Worm (Caenorhabditis elegans) whole organism, young adult: ENCODE data around the gene prdx-2.
A peak's percentile ranks its signal among the peaks of the same experiment; 100 is the strongest.

Experiments
- B0035.1 ChIP-seq: sonication (generic microtip); optimal IDR thresholded peaks from 2 replicates; lab custom pipeline; 2016; ENCODE audit warnings: missing genetic modification characterization, mild to moderate bottlenecking, missing compliant biosample characterization, missing genotype, missing genetic modification reagents
- B0336.3 ChIP-seq: fragments of 200-800 bp; sonication (Bioruptor generic); IDR thresholded peaks from 2 replicates; pipeline ENCODE4 v1.3.6; 2022; ENCODE audit warnings: missing genetic modification characterization, missing compliant biosample characterization
- C06A6.2 ChIP-seq: fragments of 200-800 bp; sonication (Bioruptor generic); conservative IDR thresholded peaks from 2 replicates; pipeline ENCODE4 v1.3.6; 2022; ENCODE audit warnings: missing genetic modification characterization, missing compliant biosample characterization
- F37B4.10 ChIP-seq: fragments of 200-800 bp; sonication (Bioruptor generic); IDR thresholded peaks from 2 replicates; pipeline ENCODE4 v1.3.6; 2022; ENCODE audit warnings: missing genetic modification characterization, missing compliant biosample characterization
- F49E8.2 ChIP-seq: sonication (generic microtip); optimal IDR thresholded peaks from 3 replicates; lab custom pipeline; 2017; ENCODE audit warnings: missing genetic modification characterization, mild to moderate bottlenecking, missing compliant biosample characterization, antibody characterized with exemption, moderate library complexity; ENCODE audit not compliant: insufficient read depth
- K11D2.4 ChIP-seq: fragments of 200-800 bp; sonication (Bioruptor generic); IDR thresholded peaks from 2 replicates; pipeline ENCODE4 v1.3.6; 2022; ENCODE audit warnings: missing genetic modification reagents, missing genetic modification characterization, missing compliant biosample characterization
- K12H6.12 ChIP-seq: fragments of 200-800 bp; sonication (Bioruptor generic); optimal IDR thresholded peaks from 2 replicates; lab custom pipeline; 2018; ENCODE audit warnings: mild to moderate bottlenecking, missing genetic modification characterization, missing compliant biosample characterization
- aptf-3 ChIP-seq: fragments of 200-800 bp; sonication (Bioruptor generic); IDR thresholded peaks from 2 replicates; pipeline ENCODE4 v1.3.6; 2022; ENCODE audit warnings: missing genetic modification characterization, missing compliant biosample characterization
- attf-5 ChIP-seq: fragments of 200-800 bp; sonication (Bioruptor generic); optimal IDR thresholded peaks from 2 replicates; lab custom pipeline; 2018; ENCODE audit warnings: mild to moderate bottlenecking, missing genetic modification characterization, missing compliant biosample characterization
- ceh-100 ChIP-seq: fragments of 200-800 bp; sonication (Bioruptor generic); IDR thresholded peaks from 2 replicates; pipeline ENCODE4 v1.3.6; 2022; ENCODE audit warnings: missing genetic modification reagents, missing genetic modification characterization, missing compliant biosample characterization
- ceh-91 ChIP-seq: fragments of 200-800 bp; sonication (Bioruptor generic); IDR thresholded peaks from 2 replicates; pipeline ENCODE4 v1.3.6; 2022; ENCODE audit warnings: missing genetic modification reagents, missing genetic modification characterization, missing compliant biosample characterization
- chd-7 ChIP-seq: sonication (generic microtip); optimal IDR thresholded peaks from 2 replicates; lab custom pipeline; 2016; ENCODE audit warnings: mild to moderate bottlenecking, missing genetic modification characterization, moderate library complexity, missing compliant biosample characterization
- die-1 ChIP-seq: sonication (generic microtip); optimal IDR thresholded peaks from 2 replicates; lab custom pipeline; 2016; ENCODE audit warnings: missing genotype, mild to moderate bottlenecking, missing genetic modification characterization, missing compliant biosample characterization
- dpl-1 ChIP-seq: fragments of 150-350 bp; optimal IDR thresholded peaks from 2 replicates; lab custom pipeline; 2014; ENCODE audit warnings: missing biosample characterization, missing genetic modification reagents, missing genetic modification characterization
- egl-18 ChIP-seq: fragments of 200-800 bp; sonication (Bioruptor generic); IDR thresholded peaks from 2 replicates; pipeline ENCODE4 v1.3.6; 2022; ENCODE audit warnings: missing genetic modification reagents, missing genetic modification characterization, missing compliant biosample characterization
- ekl-4 ChIP-seq: fragments of 200-800 bp; sonication (Bioruptor generic); IDR thresholded peaks from 2 replicates; pipeline ENCODE4 v1.3.6; 2022; ENCODE audit warnings: missing genetic modification reagents, missing genetic modification characterization, missing compliant biosample characterization
- ets-4 ChIP-seq: fragments of 200-800 bp; sonication (Bioruptor generic); optimal IDR thresholded peaks from 2 replicates; lab custom pipeline; 2018; ENCODE audit warnings: mild to moderate bottlenecking, missing genetic modification characterization, missing compliant biosample characterization
- hrde-1 ChIP-seq: sonication (generic microtip); optimal IDR thresholded peaks from 2 replicates; lab custom pipeline; 2016; ENCODE audit warnings: missing genetic modification characterization, mild to moderate bottlenecking, missing compliant biosample characterization, moderate library complexity, missing genotype, missing genetic modification reagents, borderline replicate concordance
- let-526 ChIP-seq: fragments of 200-800 bp; sonication (Bioruptor generic); IDR thresholded peaks from 2 replicates; pipeline ENCODE4 v1.3.6; 2022; ENCODE audit warnings: missing genetic modification reagents, missing genetic modification characterization, missing compliant biosample characterization
- let-607 ChIP-seq, 2 experiments: fragments of 200-800 bp in 1 of 2; sonication (Bioruptor generic) in 1 of 2; sonication (generic microtip) in 1 of 2; optimal IDR thresholded peaks; 2 replicates each; lab custom pipeline; 2016 to 2018; ENCODE audit warnings: mild to moderate bottlenecking in 2 of 2, missing compliant biosample characterization in 2 of 2, missing genetic modification characterization in 2 of 2, moderate library complexity in 2 of 2, missing genotype in 1 of 2
- lin-35 ChIP-seq, 3 experiments: fragments of 150-350 bp in 2 of 3; sonication (generic microtip) in 1 of 3; optimal IDR thresholded peaks; 2 replicates each; lab custom pipeline; 2014 to 2018; ENCODE audit warnings: missing biosample characterization in 3 of 3, missing genetic modification characterization in 3 of 3, missing genetic modification reagents in 3 of 3
- lin-40 ChIP-seq: sonication (generic microtip); optimal IDR thresholded peaks from 2 replicates; lab custom pipeline; 2016; ENCODE audit warnings: missing genetic modification characterization, mild to moderate bottlenecking, missing compliant biosample characterization, missing genotype, missing genetic modification reagents
- lir-1 ChIP-seq: fragments of 200-800 bp; sonication (Bioruptor generic); conservative IDR thresholded peaks from 2 replicates; pipeline ENCODE4 v1.3.6; 2022; ENCODE audit warnings: missing genetic modification reagents, missing genetic modification characterization, missing compliant biosample characterization
- lsy-27 ChIP-seq: sonication (generic microtip); optimal IDR thresholded peaks from 2 replicates; lab custom pipeline; 2017; ENCODE audit warnings: missing genetic modification characterization, mild to moderate bottlenecking, missing compliant biosample characterization, antibody characterized with exemption, missing genotype, borderline replicate concordance; ENCODE audit not compliant: insufficient read depth
- madf-10 ChIP-seq: sonication (generic microtip); optimal IDR thresholded peaks from 2 replicates; lab custom pipeline; 2016; ENCODE audit warnings: mild to moderate bottlenecking, missing genetic modification characterization, missing compliant biosample characterization
- madf-6 ChIP-seq: fragments of 200-800 bp; sonication (Bioruptor generic); IDR thresholded peaks from 2 replicates; pipeline ENCODE4 v1.3.6; 2022; ENCODE audit warnings: missing genetic modification reagents, missing genetic modification characterization, missing compliant biosample characterization
- mxl-1 ChIP-seq: sonication (generic microtip); optimal IDR thresholded peaks from 2 replicates; lab custom pipeline; 2016; ENCODE audit warnings: missing genetic modification characterization, missing compliant biosample characterization
- nhr-120 ChIP-seq: fragments of 200-800 bp; sonication (Bioruptor generic); IDR thresholded peaks from 2 replicates; pipeline ENCODE4 v1.3.6; 2022; ENCODE audit warnings: missing genetic modification characterization, missing compliant biosample characterization
- nhr-179 ChIP-seq: sonication (generic microtip); optimal IDR thresholded peaks from 2 replicates; lab custom pipeline; 2016; ENCODE audit warnings: mild to moderate bottlenecking, missing genetic modification characterization, missing compliant biosample characterization
- nhr-80 ChIP-seq: sonication (generic microtip); optimal IDR thresholded peaks from 2 replicates; lab custom pipeline; 2016; ENCODE audit warnings: missing genetic modification characterization, missing compliant biosample characterization
- pbrm-1 ChIP-seq: fragments of 200-800 bp; sonication (Bioruptor generic); IDR thresholded peaks from 2 replicates; pipeline ENCODE4 v1.3.6; 2022; ENCODE audit warnings: missing genetic modification reagents, missing genetic modification characterization, missing compliant biosample characterization
- pha-4 ChIP-seq: fragments of 150-350 bp; sonication (generic microtip); optimal IDR thresholded peaks from 2 replicates; lab custom pipeline; 2014; ENCODE audit warnings: missing biosample characterization, missing genetic modification reagents, missing genetic modification characterization
- rcor-1 ChIP-seq: fragments of 200-800 bp; sonication (Bioruptor generic); IDR thresholded peaks from 2 replicates; pipeline ENCODE4 v1.3.6; 2022; ENCODE audit warnings: missing genetic modification reagents, missing genetic modification characterization, missing compliant biosample characterization
- rec-8 ChIP-seq, 2 experiments: sonication (generic microtip); optimal IDR thresholded peaks; 2 replicates each; lab custom pipeline; 2016; ENCODE audit warnings: mild to moderate bottlenecking in 2 of 2, missing genetic modification characterization in 2 of 2, missing genetic modification reagents in 2 of 2, missing genotype in 2 of 2, missing biosample characterization in 1 of 2, missing compliant biosample characterization in 1 of 2, moderate library complexity in 1 of 2
- repo-1 ChIP-seq: sonication (generic microtip); optimal IDR thresholded peaks from 2 replicates; lab custom pipeline; 2017; ENCODE audit warnings: mild to moderate bottlenecking, missing genetic modification characterization, missing compliant biosample characterization
- rpc-1 ChIP-seq, 2 experiments: fragments of 150-350 bp in 1 of 2; sonication (generic microtip) in 1 of 2; optimal IDR thresholded peaks; 2 replicates each; lab custom pipeline; 2014 to 2018; ENCODE audit warnings: missing biosample characterization in 1 of 2, missing genetic modification characterization in 1 of 2, missing genetic modification reagents in 1 of 2, missing genotype in 1 of 2
- snpc-4 ChIP-seq, 5 experiments: fragments of 150-350 bp in 1 of 5; sonication (generic microtip) in 4 of 5; optimal IDR thresholded peaks; 2 replicates each; lab custom pipeline; 2014 to 2018; ENCODE audit warnings: missing genetic modification characterization in 5 of 5, missing biosample characterization in 3 of 5, antibody characterized with exemption in 2 of 5, mild to moderate bottlenecking in 2 of 5, missing compliant biosample characterization in 2 of 5, missing genotype in 2 of 5, moderate library complexity in 2 of 5, missing genetic modification reagents in 1 of 5
- somi-1 ChIP-seq: fragments of 200-800 bp; sonication (Bioruptor generic); optimal IDR thresholded peaks from 2 replicates; lab custom pipeline; 2018; ENCODE audit warnings: mild to moderate bottlenecking, missing genetic modification characterization, missing compliant biosample characterization
- sptf-2 ChIP-seq: fragments of 200-800 bp; sonication (Bioruptor generic); optimal IDR thresholded peaks from 2 replicates; lab custom pipeline; 2018; ENCODE audit warnings: mild to moderate bottlenecking, missing genetic modification characterization, missing compliant biosample characterization
- tlf-1 ChIP-seq: fragments of 200-800 bp; sonication (Bioruptor generic); optimal IDR thresholded peaks from 2 replicates; lab custom pipeline; 2018; ENCODE audit warnings: mild to moderate bottlenecking, missing genetic modification characterization, missing compliant biosample characterization
- unc-130 ChIP-seq: sonication (generic microtip); optimal IDR thresholded peaks from 2 replicates; lab custom pipeline; 2016; ENCODE audit warnings: missing genetic modification reagents, missing genetic modification characterization, missing compliant biosample characterization
- zim-3 ChIP-seq: sonication (generic microtip); optimal IDR thresholded peaks from 2 replicates; lab custom pipeline; 2017; ENCODE audit warnings: mild to moderate bottlenecking, missing genetic modification characterization, moderate library complexity, missing compliant biosample characterization
- ztf-18 ChIP-seq: sonication (generic microtip); optimal IDR thresholded peaks from 2 replicates; lab custom pipeline; 2016; ENCODE audit warnings: missing genotype, mild to moderate bottlenecking, missing genetic modification characterization, missing compliant biosample characterization
- ztf-22 ChIP-seq: fragments of 200-800 bp; sonication (Bioruptor generic); optimal IDR thresholded peaks from 2 replicates; lab custom pipeline; 2018; ENCODE audit warnings: mild to moderate bottlenecking, missing genetic modification characterization, moderate library complexity, missing compliant biosample characterization
- ztf-3 ChIP-seq: fragments of 200-800 bp; sonication (Bioruptor generic); optimal IDR thresholded peaks from 2 replicates; lab custom pipeline; 2018; ENCODE audit warnings: mild to moderate bottlenecking, missing genetic modification characterization, missing compliant biosample characterization

The prdx-2 gene

ce11 chrII:5336660-5337494 is 41.1 kb upstream of the prdx-2 start (continued):
- TF ChIP-seq snpc-4 (GFP tag; optimal IDR thresholded peaks at IDR 0.05; lab: Kevin White, UChicago) (no peak), snpc-4 (tag; optimal IDR thresholded peaks at IDR 0.05; lab: Kevin White, UChicago) (peak in 2 of 4 experiments; percentile 3 to 34), ztf-22 (GFP tag; lab: Kevin White, UChicago) (no peak), ceh-91 (no peak), B0035.1 (tag; lab: Kevin White, UChicago) (no peak), pbrm-1 (GFP tag; lab: Robert Waterston, UW) (peak; percentile 43; the same call in 1 of the 2 replicates), let-607 (tag; optimal IDR thresholded peaks at IDR 0.05; lab: Kevin White, UChicago) (no peak), ets-4 (GFP tag; lab: Kevin White, UChicago) (no peak), aptf-3 (GFP tag; lab: Robert Waterston, UW) (no peak), lin-40 (tag; lab: Kevin White, UChicago) (peak; percentile 67), zim-3 (tag; lab: Kevin White, UChicago) (no peak), madf-6 (GFP tag; lab: Robert Waterston, UW) (no peak), madf-10 (tag; lab: Kevin White, UChicago) (peak; percentile 15), pha-4 (tag; lab: Kevin White, UChicago) (no peak), attf-5 (GFP tag; lab: Kevin White, UChicago) (peak; percentile 12), dpl-1 (no peak), ztf-18 (tag; lab: Kevin White, UChicago) (no peak), ceh-100 (GFP tag; lab: Robert Waterston, UW) (0 out of 2 replicates have a peak, but pooled peaks have one; percentile 13), die-1 (tag; lab: Kevin White, UChicago) (peak; percentile 5), F37B4.10 (GFP tag; lab: Robert Waterston, UW) (no peak), K11D2.4 (GFP tag; lab: Robert Waterston, UW) (peak; percentile 66), lin-35 (GFP tag; optimal IDR thresholded peaks at IDR 0.05; lab: Kevin White, UChicago) (peak in 1 of 3 experiments; percentile 40), sptf-2 (GFP tag; lab: Kevin White, UChicago) (no peak), chd-7 (tag; lab: Kevin White, UChicago) (no peak), nhr-179 (tag; lab: Kevin White, UChicago) (no peak), lsy-27 (tag; lab: Kevin White, UChicago) (no peak), repo-1 (tag; lab: Kevin White, UChicago) (no peak), F49E8.2 (no peak), nhr-120 (no peak), B0336.3 (0 out of 2 replicates have a peak, but pooled peaks have one; percentile 36), tlf-1 (GFP tag; lab: Kevin White, UChicago) (no peak), somi-1 (GFP tag; lab: Kevin White, UChicago) (peak; percentile 45), mxl-1 (tag; lab: Kevin White, UChicago) (no peak), rec-8 (tag; optimal IDR thresholded peaks at IDR 0.05; lab: Kevin White, UChicago) (no peak), nhr-80 (tag; lab: Kevin White, UChicago) (peak; percentile 32), K12H6.12 (no peak), unc-130 (no peak), let-526 (no peak), rcor-1 (no peak), C06A6.2 (0 out of 2 replicates have a peak, but pooled peaks have one; percentile 10), ztf-3 (no peak), lir-1 (GFP tag; lab: Robert Waterston, UW) (no peak), hrde-1 (tag; lab: Kevin White, UChicago) (no peak), rpc-1 (optimal IDR thresholded peaks at IDR 0.05; lab: Kevin White, UChicago) (no peak), rpc-1 (tag; optimal IDR thresholded peaks at IDR 0.05; lab: Kevin White, UChicago) (no peak), egl-18 (GFP tag; lab: Robert Waterston, UW) (no peak), ekl-4 (GFP tag; lab: Robert Waterston, UW) (no peak)
